Fruit fly (Drosophila melanogaster): ENCODE data around the gene CG32816.
"Not testable (repeated sequence)": the region's sequence is repeated elsewhere in the genome, so short reads cannot be mapped to it uniquely, and the experiment has no call there.

CG32816 gene

DNA sequence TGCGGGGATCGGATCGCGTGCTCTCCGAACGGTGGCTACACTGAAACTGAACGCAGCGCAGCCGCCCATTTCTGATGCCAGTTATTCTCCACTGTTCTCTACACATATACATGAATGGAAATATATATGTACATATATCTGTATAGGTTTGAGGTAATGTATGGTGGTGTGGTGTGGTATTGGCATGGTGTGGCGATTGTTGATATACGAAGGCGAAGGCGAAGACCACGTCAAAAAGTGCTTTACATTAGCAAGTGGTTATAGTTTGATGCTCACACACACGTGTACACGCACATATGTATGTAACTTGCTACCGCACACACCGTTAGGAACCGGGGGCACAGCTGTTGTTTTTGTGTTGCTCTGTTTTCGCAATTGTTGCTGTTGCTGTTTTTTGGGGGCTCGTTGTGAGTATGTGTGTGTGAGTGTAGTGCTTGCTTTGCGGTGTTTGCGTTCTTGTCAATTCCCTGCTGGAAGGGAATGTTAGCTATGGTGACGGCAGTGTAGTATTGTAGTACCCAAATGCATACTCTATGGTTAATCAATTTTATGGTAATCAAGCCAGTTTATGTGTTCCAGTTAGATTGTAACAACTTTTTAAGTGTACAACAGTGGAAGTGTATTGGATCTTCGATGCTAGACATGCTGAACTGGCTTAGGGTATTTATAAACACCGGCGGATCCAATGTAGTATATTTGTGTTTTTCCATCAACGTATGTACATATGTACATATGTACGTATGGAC is 23.1 kb upstream of the CG32816 start, which contains the start of gene CG17896:
TSS of gene CG17896 (minus strand) at position 51 of the 746 bp plus-strand sequence.
- no peak for TF ChIP-seq psq (optimal IDR thresholded peaks at IDR 0.05)
- TF ChIP-seq pan (optimal IDR thresholded peaks at IDR 0.05): no peak
- TF ChIP-seq EcR (GFP tag; optimal IDR thresholded peaks at IDR 0.05): no peak
- no peak for TF ChIP-seq Dll (optimal IDR thresholded peaks at IDR 0.05)
- no peak for TF ChIP-seq CG8478 (optimal IDR thresholded peaks at IDR 0.05)
- TF ChIP-seq usp (GFP tag; optimal IDR thresholded peaks at IDR 0.05): no peak

DNA sequence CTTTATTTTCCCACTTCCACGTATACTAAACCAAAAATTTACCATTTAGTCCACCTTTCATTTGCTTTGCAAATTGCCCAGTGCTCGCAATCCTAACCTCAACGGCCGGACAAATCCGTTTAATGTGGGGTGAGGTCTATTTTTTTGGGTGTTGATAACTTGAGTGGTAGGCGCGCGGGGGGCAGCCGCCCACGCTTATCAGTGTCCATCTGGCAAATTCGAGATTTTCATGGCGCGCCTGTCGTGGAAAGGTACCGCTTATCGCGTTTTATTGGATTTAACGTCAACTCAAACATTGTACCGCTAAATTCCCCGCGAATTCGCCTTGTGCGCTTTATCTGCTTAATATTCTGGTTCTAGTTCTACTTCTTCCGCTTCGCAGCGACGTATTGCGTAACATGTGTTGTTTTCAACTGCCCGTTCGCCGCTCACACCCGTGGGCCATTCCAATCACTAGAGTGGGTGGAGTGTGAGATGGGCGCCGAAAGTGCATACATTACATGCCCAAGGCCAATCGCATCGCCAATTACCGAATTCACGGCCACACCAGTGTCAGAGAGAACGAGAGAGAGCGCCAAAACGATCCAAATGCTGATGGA is 22.3 kb upstream of the CG32816 start:
- TF ChIP-seq psq (optimal IDR thresholded peaks at IDR 0.05): no peak

DNA sequence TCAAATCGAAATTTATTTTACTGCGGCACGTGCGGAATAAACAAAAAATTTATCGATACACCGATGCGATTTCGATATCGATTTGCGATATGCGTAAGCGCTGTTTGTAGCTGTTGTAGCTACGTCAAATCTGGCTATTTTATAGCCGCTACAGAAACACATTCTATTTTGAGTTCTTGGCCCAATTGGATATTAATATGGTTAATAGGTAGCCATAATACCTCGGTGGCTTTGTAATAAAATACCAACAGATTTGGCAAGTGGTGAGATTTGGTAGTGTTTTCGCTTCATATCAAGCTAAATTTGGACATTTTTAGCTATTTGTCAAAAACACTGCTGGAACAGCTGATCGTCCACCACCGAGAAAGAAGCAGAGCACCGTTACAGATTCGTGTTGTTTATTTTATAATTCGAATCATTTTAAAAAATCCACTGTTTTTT is 17.0 kb upstream of the CG32816 start, which contains the start of the genes CG18273 and CG3156:
TSS of gene CG18273 (minus strand) at position 65 of the 441 bp plus-strand sequence.
TSS of gene CG3156 (plus strand) at position 362 of the 441 bp plus-strand sequence.
- TF ChIP-seq Dll (optimal IDR thresholded peaks at IDR 0.05) (no peak), usp (GFP tag; optimal IDR thresholded peaks at IDR 0.05) (no peak), EcR (GFP tag; optimal IDR thresholded peaks at IDR 0.05) (no peak), psq (optimal IDR thresholded peaks at IDR 0.05) (no peak)

DNA sequence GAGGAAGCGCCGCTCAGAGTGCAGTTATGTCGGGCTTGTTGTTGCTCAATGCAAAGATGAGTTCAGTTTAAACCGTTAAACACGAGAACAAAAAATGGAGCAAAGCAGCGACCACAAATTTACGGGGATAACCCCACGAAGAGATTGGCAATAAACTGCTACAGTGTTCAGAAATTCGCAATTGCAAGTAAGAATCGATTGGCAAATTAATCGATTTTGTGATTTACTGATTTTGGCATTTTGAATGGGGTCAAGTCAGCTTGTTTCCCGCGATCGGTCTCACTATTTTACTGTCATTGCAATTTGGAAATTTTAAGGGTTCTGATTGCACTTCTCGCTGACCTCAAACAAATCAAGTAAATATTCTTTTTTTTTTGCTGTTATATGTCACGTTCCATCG is 11.1 kb upstream of the CG32816 start, which contains the start of gene CG3176:
TSS of gene CG3176 (plus strand) at position 221 of the 400 bp plus-strand sequence.
- not testable (repeated sequence) for TF ChIP-seq CG8478 (optimal IDR thresholded peaks at IDR 0.05); pan (optimal IDR thresholded peaks at IDR 0.05); EcR (GFP tag; optimal IDR thresholded peaks at IDR 0.05)

DNA sequence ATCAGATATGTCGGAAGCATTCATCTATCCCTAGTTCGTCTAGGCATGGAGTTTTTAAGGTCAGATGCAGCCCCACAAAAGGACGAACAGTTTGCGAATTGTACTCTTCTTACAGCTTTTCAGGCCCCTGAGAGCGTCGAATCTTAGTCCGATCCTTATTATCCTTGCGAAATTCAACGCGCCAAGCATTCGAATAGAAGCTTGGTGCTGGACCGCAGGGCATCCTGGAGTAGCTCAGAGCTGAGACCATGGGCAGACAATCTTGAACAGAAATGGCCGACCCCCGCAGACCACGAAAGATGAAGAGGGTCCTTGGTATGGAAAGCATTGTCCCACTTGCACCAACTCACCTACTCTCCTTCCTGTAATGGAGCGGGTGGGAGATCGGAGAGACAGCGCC is 8.2 kb upstream of the CG32816 start, which contains the start of gene CG32817:
TSS of gene CG32817 (plus strand) at position 301 of the 400 bp plus-strand sequence.
- no peak for TF ChIP-seq psq (optimal IDR thresholded peaks at IDR 0.05)
- TF ChIP-seq CG8478 (optimal IDR thresholded peaks at IDR 0.05): no peak
- no peak for TF ChIP-seq pan (optimal IDR thresholded peaks at IDR 0.05)
- TF ChIP-seq usp (GFP tag; optimal IDR thresholded peaks at IDR 0.05): no peak
- no peak for TF ChIP-seq EcR (GFP tag; optimal IDR thresholded peaks at IDR 0.05)
- TF ChIP-seq Dll (optimal IDR thresholded peaks at IDR 0.05): no peak

DNA sequence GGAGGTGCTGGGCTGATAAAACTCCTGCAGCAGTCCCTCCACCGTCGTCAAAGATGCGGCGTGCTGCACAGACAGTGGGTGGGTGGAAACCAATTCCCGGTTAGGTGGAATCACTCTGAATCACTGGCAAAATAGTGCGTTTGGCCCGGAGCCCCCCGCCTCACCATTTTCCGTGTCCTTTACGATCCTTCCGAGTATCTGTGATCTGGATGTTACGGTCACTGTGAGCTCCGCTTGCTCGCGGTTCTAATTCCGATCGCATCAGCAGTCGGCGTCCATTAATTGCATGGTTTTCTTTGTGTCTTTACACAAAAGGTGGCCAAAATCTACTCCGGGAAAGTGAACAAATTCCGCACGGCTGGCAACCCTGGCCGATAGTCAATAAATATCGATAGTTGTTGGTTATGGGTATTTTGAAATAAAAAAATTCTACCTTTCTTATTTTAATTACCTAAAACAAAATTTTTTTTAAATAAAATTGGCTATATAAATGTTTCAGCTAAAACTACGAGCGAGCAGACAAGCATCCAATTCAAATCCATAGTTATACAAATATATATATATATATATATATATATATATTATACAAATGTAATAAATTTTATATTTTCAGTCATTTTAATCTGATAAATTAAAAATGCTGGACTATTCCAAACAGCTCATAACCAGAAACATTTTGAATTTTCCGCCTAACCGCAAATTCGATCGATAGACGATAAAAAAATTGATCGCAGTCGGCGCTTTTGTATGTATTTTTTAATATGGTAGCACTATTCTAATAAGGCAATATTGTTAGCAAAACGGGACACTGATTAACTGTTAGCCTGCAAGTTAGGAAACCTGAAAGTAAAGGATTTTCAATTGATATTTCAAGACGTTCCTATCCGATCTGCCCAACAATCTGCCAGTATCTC is 6.0 kb upstream of the CG32816 start, which contains the start of the genes ebo and CG13373:
TSS of gene ebo (minus strand) at position 350 of the 914 bp plus-strand sequence.
TSS of gene CG13373 (plus strand) at position 755 of the 914 bp plus-strand sequence.
- TF ChIP-seq CG8478 (optimal IDR thresholded peaks at IDR 0.05) (no peak), Dll (optimal IDR thresholded peaks at IDR 0.05) (no peak), usp (GFP tag; optimal IDR thresholded peaks at IDR 0.05) (no peak), psq (optimal IDR thresholded peaks at IDR 0.05) (no peak), EcR (GFP tag; optimal IDR thresholded peaks at IDR 0.05) (no peak), pan (optimal IDR thresholded peaks at IDR 0.05) (no peak)

DNA sequence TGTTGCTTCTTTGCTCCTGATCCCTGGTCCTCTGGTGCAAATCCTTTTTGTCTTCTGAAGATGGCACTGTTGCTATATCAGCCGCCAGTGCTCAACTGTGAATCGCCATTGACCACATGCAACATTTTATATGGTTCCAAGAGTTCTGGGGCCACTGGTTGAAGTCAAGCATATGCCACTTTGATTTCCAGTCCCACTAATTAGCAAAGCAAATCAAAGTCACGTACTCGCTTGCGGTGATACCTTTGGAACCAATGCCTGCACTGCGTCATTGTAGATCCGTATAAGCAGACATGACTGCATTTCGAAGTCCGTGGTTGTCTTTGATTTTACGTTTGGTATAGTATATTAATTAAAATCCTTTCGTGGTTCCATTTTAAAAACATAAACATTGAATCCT is 1.3 kb downstream of the CG32816 start, which contains the start of gene Cyp4g1:
TSS of gene Cyp4g1 (minus strand) at position 101 of the 400 bp plus-strand sequence.
- TF ChIP-seq psq (optimal IDR thresholded peaks at IDR 0.05): no peak
- TF ChIP-seq EcR (GFP tag; optimal IDR thresholded peaks at IDR 0.05): no peak
- TF ChIP-seq Dll (optimal IDR thresholded peaks at IDR 0.05): no peak
- no peak for TF ChIP-seq pan (optimal IDR thresholded peaks at IDR 0.05)
- TF ChIP-seq usp (GFP tag; optimal IDR thresholded peaks at IDR 0.05): no peak
- no peak for TF ChIP-seq CG8478 (optimal IDR thresholded peaks at IDR 0.05)

DNA sequence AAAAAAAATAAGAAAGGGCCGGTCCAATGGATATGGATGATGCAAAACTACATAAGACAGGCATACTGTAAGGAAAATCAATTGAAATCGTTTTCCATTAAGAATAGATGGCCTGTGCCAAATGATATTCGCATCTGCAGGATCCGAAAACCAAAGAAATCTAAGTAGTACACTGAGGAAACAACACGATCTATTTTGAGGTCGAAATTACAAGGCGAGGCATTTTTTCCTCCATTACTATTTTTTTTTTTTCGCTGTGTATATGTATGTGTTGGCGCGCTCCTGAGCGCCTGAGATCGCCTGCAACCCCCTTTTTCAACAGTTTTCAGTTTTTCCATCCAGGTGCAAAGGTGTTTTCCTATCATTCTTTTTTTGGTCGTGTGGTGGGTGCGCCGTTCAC is 6.6 kb downstream of the CG32816 start:
- TF ChIP-seq Dll (optimal IDR thresholded peaks at IDR 0.05): no peak
- no peak for TF ChIP-seq usp (GFP tag; optimal IDR thresholded peaks at IDR 0.05)
- no peak for TF ChIP-seq CG8478 (optimal IDR thresholded peaks at IDR 0.05)
- TF ChIP-seq psq (optimal IDR thresholded peaks at IDR 0.05): no peak
- TF ChIP-seq pan (optimal IDR thresholded peaks at IDR 0.05): no peak
- TF ChIP-seq EcR (GFP tag; optimal IDR thresholded peaks at IDR 0.05): no peak

DNA sequence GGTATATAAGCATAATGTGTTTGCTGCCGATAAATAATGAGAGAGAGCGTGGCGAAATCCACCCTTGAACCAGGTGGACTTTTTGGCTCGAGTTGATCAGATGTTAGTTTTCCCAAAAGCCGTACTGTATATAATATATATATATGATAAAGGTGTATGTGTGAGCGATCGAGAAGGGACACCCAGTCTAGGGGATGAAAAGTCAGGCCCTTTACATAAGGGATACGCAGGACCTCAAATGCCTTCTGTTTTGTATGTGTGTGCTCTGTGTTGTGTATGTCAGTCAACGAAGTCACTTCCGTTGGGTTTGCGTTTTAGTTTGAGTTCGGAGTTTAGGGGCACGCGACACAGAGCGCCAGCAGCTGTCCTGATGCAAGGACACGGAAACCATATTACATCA is 10.1 kb downstream of the CG32816 start, which contains the start of gene ase:
TSS of gene ase (plus strand) at position 301 of the 400 bp plus-strand sequence.
- no peak for TF ChIP-seq psq (optimal IDR thresholded peaks at IDR 0.05)
- TF ChIP-seq usp (GFP tag; optimal IDR thresholded peaks at IDR 0.05): no peak
- TF ChIP-seq EcR (GFP tag; optimal IDR thresholded peaks at IDR 0.05): no peak
- TF ChIP-seq pan (optimal IDR thresholded peaks at IDR 0.05): no peak
- TF ChIP-seq Dll (optimal IDR thresholded peaks at IDR 0.05): no peak
- TF ChIP-seq CG8478 (optimal IDR thresholded peaks at IDR 0.05): no peak

DNA sequence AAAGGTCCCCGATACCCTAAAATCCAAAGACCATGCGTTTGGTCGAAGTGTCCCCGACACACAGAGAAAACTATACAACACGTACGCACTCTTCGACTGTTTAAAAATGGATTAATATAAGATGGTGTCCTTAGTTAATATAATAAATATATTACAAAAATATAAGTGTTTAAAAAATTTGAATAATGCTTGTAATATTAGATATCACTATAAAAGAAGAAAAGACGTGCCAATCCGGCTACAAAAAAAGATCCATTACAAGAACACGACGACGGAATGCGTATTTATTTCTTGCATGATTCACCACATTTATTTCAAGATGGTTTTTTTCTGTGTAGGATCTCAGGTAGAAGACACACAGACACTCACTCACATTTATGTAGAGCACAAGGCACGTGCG is 12.7 kb downstream of the CG32816 start:
- TF ChIP-seq pan (optimal IDR thresholded peaks at IDR 0.05) (no peak), EcR (GFP tag; optimal IDR thresholded peaks at IDR 0.05) (no peak), usp (GFP tag; optimal IDR thresholded peaks at IDR 0.05) (no peak)

DNA sequence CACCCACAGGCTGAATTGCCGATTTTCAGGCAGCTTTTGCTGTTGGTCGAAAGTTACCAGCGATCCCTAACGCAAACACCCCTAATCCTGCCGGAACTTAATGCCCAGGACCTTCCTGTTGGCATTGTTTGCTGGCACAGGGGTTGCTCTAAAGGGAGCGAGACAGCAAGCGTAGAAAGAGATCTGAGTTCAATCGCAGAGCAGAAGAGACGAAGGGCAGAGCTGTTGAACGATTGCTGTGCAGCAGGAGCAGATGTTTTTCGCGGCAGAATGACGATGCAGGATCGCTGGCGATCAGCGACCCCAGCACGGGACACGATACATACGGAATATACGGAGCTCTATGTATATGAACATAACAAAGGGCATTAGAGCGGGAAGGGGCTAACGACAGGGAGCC is 13.6 kb downstream of the CG32816 start:
- TF ChIP-seq Dll (optimal IDR thresholded peaks at IDR 0.05) (no peak), psq (optimal IDR thresholded peaks at IDR 0.05) (no peak), EcR (GFP tag; optimal IDR thresholded peaks at IDR 0.05) (no peak), pan (optimal IDR thresholded peaks at IDR 0.05) (no peak), CG8478 (optimal IDR thresholded peaks at IDR 0.05) (no peak), usp (GFP tag; optimal IDR thresholded peaks at IDR 0.05) (no peak)
